Fruit fly (Drosophila melanogaster) whole organism, pupa: Measurements from ENCODE around the gene CG42654.

Source experiments
- CG10348 ChIP-seq: fragments of 200-800 bp; sonication (Bioruptor generic); IDR thresholded peaks from 2 replicates; pipeline ENCODE4 v1.3.6; 2022; ENCODE audit warnings: missing biosample characterization, missing genetic modification characterization
- CG12605 ChIP-seq: fragments of 200-800 bp; sonication (Bioruptor generic); IDR thresholded peaks from 2 replicates; pipeline ENCODE4 v1.3.6; 2022; ENCODE audit warnings: missing biosample characterization, missing genetic modification characterization
- CG13204 ChIP-seq: fragments of 200-800 bp; sonication (Bioruptor generic); optimal IDR thresholded peaks from 2 replicates; lab custom pipeline; 2018; ENCODE audit warnings: missing biosample characterization, mild to moderate bottlenecking, missing genetic modification characterization, moderate library complexity
- CG14655 ChIP-seq: fragments of 200-800 bp; sonication (Bioruptor generic); optimal IDR thresholded peaks from 3 replicates; lab custom pipeline; 2017; ENCODE audit warnings: mild to moderate bottlenecking, missing biosample characterization, missing genetic modification reagents, missing genetic modification characterization
- CG15710 ChIP-seq: fragments of 200-800 bp; sonication (Bioruptor generic); optimal IDR thresholded peaks from 2 replicates; lab custom pipeline; 2018; ENCODE audit warnings: missing biosample characterization, mild to moderate bottlenecking, missing genetic modification characterization, moderate library complexity
- CG17806 ChIP-seq: fragments of 200-800 bp; sonication (Bioruptor generic); optimal IDR thresholded peaks from 2 replicates; lab custom pipeline; 2018; ENCODE audit warnings: missing biosample characterization, mild to moderate bottlenecking, missing genetic modification characterization, moderate library complexity
- CG32121 ChIP-seq: fragments of 200-800 bp; sonication (Bioruptor generic); IDR thresholded peaks from 2 replicates; pipeline ENCODE4 v1.3.6; 2022; ENCODE audit warnings: missing biosample characterization, missing genetic modification characterization
- CG34367 ChIP-seq: fragments of 200-800 bp; sonication (Bioruptor generic); optimal IDR thresholded peaks from 2 replicates; lab custom pipeline; 2018; ENCODE audit warnings: missing biosample characterization, mild to moderate bottlenecking, missing genetic modification characterization
- CG4496 ChIP-seq: fragments of 200-800 bp; sonication (Bioruptor generic); IDR thresholded peaks from 3 replicates; pipeline ENCODE4 v1.3.6; 2022; ENCODE audit warnings: missing biosample characterization, missing genetic modification characterization
- CG8159 ChIP-seq: fragments of 200-800 bp; sonication (Bioruptor generic); optimal IDR thresholded peaks from 3 replicates; lab custom pipeline; 2018; ENCODE audit warnings: missing biosample characterization, mild to moderate bottlenecking, missing genetic modification characterization, moderate library complexity
- CG8301 ChIP-seq: fragments of 200-800 bp; sonication (Bioruptor generic); optimal IDR thresholded peaks from 2 replicates; lab custom pipeline; 2018; ENCODE audit warnings: missing biosample characterization, mild to moderate bottlenecking, missing genetic modification characterization
- CG9948 ChIP-seq: fragments of 200-800 bp; sonication (Bioruptor generic); optimal IDR thresholded peaks from 2 replicates; lab custom pipeline; 2018; ENCODE audit warnings: missing biosample characterization, mild to moderate bottlenecking, missing genetic modification characterization, moderate library complexity
- D1 ChIP-seq: fragments of 200-800 bp; sonication (Bioruptor generic); optimal IDR thresholded peaks from 2 replicates; lab custom pipeline; 2018; ENCODE audit warnings: missing biosample characterization, mild to moderate bottlenecking, missing genetic modification characterization, moderate library complexity
- EcR ChIP-seq: fragments of 200-800 bp; sonication (Bioruptor generic); optimal IDR thresholded peaks from 3 replicates; lab custom pipeline; 2019; ENCODE audit warnings: missing biosample characterization, missing genetic modification characterization, mild to moderate bottlenecking, moderate library complexity, missing genetic modification reagents
- Ets98B ChIP-seq: fragments of 200-800 bp; sonication (Bioruptor generic); IDR thresholded peaks from 2 replicates; pipeline ENCODE4 v1.3.6; 2022; ENCODE audit warnings: missing biosample characterization, missing genetic modification characterization
- Pif1A ChIP-seq: fragments of 200-800 bp; sonication (Bioruptor generic); optimal IDR thresholded peaks from 3 replicates; lab custom pipeline; 2016; ENCODE audit warnings: missing biosample characterization, missing genetic modification characterization
- Pif1B ChIP-seq: fragments of 200-800 bp; sonication (Bioruptor generic); optimal IDR thresholded peaks from 3 replicates; lab custom pipeline; 2016; ENCODE audit warnings: missing biosample characterization, missing genetic modification characterization
- Snoo ChIP-seq: fragments of 200-800 bp; sonication (Bioruptor generic); optimal IDR thresholded peaks from 3 replicates; lab custom pipeline; 2017; ENCODE audit warnings: missing biosample characterization, mild to moderate bottlenecking, missing genetic modification characterization, inconsistent platforms
- fd96Ca ChIP-seq: fragments of 200-800 bp; sonication (Bioruptor generic); IDR thresholded peaks from 3 replicates; pipeline ENCODE4 v1.3.6; 2022; ENCODE audit warnings: missing biosample characterization, missing genetic modification characterization
- gl ChIP-seq: fragments of 200-800 bp; sonication (Bioruptor generic); optimal IDR thresholded peaks from 2 replicates; lab custom pipeline; 2018; ENCODE audit warnings: missing biosample characterization, mild to moderate bottlenecking, missing genetic modification characterization
- rn ChIP-seq: fragments of 200-800 bp; sonication (Bioruptor generic); IDR thresholded peaks from 2 replicates; pipeline ENCODE4 v1.3.6; 2022; ENCODE audit warnings: missing biosample characterization, missing genetic modification characterization

Gene CG42654

DNA sequence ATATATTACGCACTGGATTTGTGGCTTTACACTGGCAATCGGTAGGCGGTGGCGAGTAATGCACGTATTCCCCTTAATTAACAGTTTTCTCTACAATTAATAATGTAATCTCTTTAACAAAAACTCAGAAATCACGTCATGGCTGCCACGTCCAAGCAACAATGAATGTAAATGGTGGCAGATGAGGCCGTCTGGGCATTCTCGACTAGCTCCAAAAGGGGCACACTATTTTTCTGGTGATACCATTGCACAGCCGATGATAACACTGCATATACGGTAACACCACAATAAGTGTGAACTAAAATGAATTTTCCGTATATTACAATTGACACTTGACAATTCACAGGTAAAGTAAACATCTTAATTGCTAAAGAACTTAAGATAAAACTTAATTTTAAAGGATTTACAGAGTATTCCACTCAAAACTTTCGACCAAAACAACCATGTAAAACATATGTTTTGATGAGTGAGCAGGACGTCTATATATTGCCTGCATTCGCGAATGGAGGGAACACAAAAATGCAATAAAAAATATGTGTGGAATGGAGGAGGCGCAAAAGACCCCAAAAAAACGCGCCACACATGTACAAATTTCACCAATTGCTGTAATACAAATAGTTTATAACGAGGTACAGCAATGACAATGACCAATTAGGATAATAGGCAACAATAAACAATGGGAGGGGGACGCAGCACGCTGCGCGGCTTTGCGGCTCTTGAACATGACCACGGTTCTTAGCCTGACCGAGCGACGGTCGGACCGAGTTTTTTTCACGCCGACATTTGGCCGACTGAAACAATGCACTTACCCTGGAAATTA lies 44.9 kb downstream of the CG42654 start:
- TF ChIP-seq CG8159 (peak; percentile 16), CG32121 (GFP tag; lab: Robert Waterston, UW) (no peak)

DNA sequence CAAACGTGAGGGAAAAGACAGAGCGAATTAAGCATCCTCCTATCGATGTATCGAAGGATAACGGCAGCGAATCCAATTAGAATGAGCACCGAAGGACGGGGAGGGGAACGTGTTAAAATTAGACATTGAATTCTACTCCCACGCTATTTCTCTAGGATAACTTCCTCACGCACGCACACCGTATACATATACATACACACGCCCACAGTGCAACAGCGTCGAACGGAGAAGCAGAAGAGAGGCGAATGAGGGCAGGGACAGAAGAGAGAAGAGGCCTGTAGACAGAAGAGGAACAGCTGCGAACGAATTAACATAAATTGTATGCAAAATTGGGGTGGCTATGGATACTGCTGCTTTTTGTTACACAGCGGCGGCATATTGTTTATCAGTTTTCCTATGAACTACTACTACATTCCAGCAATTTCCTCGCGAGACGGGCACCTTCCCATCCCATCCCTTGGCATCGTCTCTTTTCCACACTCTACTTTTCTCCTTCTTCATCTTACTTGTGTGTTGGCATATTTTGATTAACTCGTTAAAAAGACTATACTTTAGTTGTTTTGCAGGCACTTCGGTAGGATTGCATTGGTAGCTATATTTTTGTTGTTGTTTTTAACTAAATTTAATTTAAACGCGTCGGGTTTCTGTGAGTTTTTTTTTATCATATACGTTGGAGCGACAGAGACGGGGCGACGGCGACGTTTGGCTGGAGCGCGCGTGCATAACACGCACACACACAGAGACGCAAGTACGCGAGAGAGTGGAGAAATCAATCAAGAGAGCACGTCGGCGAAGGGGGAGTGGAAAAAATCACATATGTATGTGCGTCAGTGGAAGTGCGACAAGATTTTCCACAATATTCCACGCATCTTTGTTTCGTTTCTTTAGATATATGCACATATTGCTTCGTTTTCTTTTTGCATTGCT lies 45.9 kb downstream of the CG42654 start:
- TF ChIP-seq Ets98B (GFP tag; lab: Robert Waterston, UW) (peak; percentile 28; the same call in 1 of the 2 replicates), CG32121 (GFP tag; lab: Robert Waterston, UW) (peak; percentile 62; the same call in 1 of the 2 replicates), CG12605 (GFP tag; lab: Robert Waterston, UW) (peak; percentile 7; the same call in 1 of the 2 replicates), D1 (tag; lab: Kevin White, UChicago) (no peak), CG4496 (GFP tag; lab: Robert Waterston, UW) (peak; percentile 19; the same call in 1 of the 3 replicates), EcR (GFP tag; lab: Kevin White, UChicago) (peak; percentile 18)

DNA sequence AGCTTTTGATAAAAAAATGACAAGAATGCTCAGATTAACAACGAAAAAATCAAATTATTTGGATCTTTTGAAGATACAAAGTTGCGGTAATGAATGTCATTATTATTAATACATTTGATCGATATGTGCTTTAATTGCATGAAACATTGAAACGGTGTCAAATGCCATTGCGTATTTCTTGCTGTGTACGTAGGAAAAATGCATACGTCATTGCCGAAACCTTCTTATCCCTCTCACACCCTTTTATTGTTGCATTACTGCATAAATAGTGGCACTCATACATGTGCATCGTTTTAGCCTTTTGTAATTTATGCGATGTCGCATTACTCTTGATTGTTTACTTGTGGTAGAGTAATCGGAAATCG lies 46.6 kb downstream of the CG42654 start:
- TF ChIP-seq fd96Ca (GFP tag; lab: Robert Waterston, UW): no peak
- TF ChIP-seq CG4496 (GFP tag; lab: Robert Waterston, UW): peak; percentile 29; the same call in 1 of the 3 replicates

DNA sequence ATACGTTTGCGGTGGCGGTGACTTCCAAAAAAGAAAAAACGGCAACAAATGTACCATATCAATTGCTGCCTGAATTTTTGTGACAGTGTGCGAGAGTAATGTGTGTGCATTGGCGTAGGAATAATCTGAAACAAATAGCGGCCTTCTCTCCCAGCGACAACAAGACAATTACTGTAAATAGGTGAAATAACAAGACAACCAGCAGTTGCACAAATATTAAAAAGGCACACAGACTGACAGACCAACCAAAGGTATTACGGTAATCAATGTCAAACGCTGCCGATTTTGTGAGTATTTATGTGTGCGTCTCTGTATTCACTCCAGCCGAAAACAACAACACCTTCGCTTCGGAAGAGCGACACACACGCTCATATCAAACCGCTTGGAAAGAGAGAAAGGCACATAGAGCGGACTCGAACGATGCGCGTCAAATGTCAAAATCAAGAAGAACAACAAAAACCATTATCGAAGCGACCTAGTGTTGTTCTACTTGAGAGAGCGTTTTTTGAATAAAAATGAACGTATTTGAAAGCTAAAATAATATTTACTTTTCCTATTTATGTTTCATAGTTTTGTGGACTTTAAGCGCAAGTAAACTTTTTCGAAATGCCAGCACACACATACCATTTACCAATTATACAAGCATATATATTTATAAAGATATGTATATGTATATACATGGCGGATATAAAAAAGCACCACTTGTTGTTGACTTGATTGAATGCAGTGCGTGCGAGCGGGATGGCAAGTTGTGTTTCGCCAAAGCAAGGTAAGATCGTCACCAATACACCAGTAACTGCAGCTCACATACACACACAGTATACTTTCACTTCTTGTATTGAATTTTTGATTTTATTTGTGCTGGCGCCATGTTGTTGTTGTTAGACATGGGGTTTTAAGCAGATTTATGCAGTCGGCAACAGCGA lies 47.3 kb downstream of the CG42654 start:
- TF ChIP-seq CG8159: no peak
- TF ChIP-seq, all 21 proteins: peak for 0

DNA sequence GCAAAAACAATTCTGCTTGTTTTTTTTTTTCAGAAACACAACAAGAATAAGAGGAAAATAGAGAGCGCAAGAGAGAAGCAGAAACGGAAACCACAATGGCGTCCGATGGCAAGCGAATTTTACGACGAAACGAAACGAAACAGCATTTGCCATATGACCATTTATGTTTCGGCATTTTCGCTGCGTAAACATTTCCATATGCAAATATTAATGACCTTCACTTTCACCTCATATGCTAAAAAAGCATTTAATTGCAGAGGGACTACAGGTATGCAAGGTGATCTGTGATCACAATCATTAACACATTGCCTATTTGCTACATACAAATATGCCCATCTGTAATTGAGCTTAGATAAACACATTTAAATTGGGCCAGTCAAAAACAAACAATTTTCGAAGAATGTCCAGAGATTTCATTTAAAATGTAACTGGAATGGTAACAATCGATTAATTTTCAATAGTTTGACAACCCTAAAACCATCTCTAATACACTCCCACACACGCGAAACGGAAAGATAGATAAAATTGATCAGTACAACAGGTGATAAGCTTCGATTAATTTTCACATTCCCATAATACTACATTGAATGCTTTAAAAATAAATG lies 48.1 kb downstream of the CG42654 start:
- TF ChIP-seq CG12605 (GFP tag; lab: Robert Waterston, UW) (0 out of 2 replicates have a peak, but pooled peaks have one; percentile 36), CG10348 (GFP tag; lab: Robert Waterston, UW) (no peak)

DNA sequence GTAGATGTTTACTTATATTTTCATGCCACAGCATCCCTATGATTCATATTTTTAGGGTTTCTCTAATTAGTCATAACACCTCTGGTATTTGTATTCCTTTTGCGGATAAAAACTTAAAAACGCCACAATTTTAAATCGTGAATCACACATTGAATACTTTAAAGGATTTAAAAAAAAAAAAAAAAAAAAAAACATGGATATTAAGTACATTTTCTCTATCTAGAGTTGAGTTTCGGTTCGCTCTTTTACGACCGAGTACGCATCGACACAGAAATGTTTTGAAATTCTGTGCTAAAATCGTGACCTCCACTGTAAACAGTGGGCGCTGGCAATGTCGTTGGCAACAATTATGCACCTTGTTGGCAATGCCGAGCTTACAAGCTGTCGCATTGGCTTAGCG lies 48.9 kb downstream of the CG42654 start:
- TF ChIP-seq CG32121 (GFP tag; lab: Robert Waterston, UW) (no peak), CG8159 (peak; percentile 32), Ets98B (GFP tag; lab: Robert Waterston, UW) (0 out of 2 replicates have a peak, but pooled peaks have one; percentile 29), CG13204 (GFP tag; lab: Kevin White, UChicago) (no peak), gl (tag; lab: Kevin White, UChicago) (no peak), CG12605 (GFP tag; lab: Robert Waterston, UW) (peak; percentile 11; the same call in 1 of the 2 replicates), CG17806 (tag; lab: Kevin White, UChicago) (no peak), CG15710 (tag; lab: Kevin White, UChicago) (peak; percentile 8), fd96Ca (GFP tag; lab: Robert Waterston, UW) (peak; percentile 41; the same call in 1 of the 3 replicates), Pif1A (GFP tag; lab: Kevin White, UChicago) (peak; percentile 28), CG10348 (GFP tag; lab: Robert Waterston, UW) (no peak), Snoo (tag; lab: Kevin White, UChicago) (no peak), Pif1B (GFP tag; lab: Kevin White, UChicago) (peak; percentile 16), CG4496 (GFP tag; lab: Robert Waterston, UW) (peak; percentile 65; the same call in 2 of the 3 replicates), CG14655 (GFP tag; lab: Kevin White, UChicago) (no peak), rn (GFP tag; lab: Robert Waterston, UW) (no peak), EcR (GFP tag; lab: Kevin White, UChicago) (no peak), CG8301 (tag; lab: Kevin White, UChicago) (no peak), CG34367 (no peak), CG9948 (tag; lab: Kevin White, UChicago) (no peak), D1 (tag; lab: Kevin White, UChicago) (no peak)
